Worm (Caenorhabditis elegans): ENCODE measurements around the gene srx-5.

DNA sequence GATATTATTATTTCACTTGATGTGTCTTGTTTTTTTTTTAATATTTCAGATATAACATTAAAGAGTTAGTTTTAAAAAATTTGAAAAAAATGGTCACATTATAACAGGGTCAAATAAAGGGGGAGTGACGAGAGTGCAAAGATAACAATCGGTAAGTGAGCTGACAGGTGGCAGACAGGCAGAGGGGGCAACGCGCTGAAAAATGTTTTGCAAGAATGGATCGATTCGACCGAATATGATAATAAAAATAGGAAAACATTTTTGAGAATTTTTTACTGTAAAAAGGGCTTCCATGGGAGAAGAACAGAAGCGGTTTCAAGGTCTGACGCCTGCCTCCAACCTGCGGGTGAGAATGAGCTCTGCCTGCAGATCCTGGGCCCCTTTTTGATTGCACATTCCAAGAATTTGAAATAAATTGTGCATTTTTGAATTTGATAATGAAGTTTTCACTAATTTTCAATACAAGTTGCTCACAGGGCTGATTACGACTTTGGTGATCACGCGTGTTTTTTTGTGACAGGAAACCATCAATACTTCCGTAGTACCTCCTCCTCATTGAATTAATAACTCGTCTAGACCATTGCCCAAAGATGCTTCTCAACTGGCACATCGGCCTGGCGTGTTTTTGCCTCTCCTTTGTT, at the start of gene srx-5, which contains the start of gene ugt-29:
- TF ChIP-seq nhr-11 (tag; optimal IDR thresholded peaks at IDR 0.05), result no peak
- TF ChIP-seq pha-2 (tag; optimal IDR thresholded peaks at IDR 0.05), result no peak
- TF ChIP-seq fkh-6 (tag; optimal IDR thresholded peaks at IDR 0.05), result no peak
- TF ChIP-seq unc-55 (GFP tag; optimal IDR thresholded peaks at IDR 0.05), result no peak
- no peak for TF ChIP-seq sox-2 (GFP tag; IDR thresholded peaks at IDR 0.05)
- TF ChIP-seq K09A11.1 (tag; optimal IDR thresholded peaks at IDR 0.05; ENCODE audit: insufficient read depth), result no peak
- no peak for TF ChIP-seq tbx-7 (tag; optimal IDR thresholded peaks at IDR 0.05)
- TF ChIP-seq hlh-6 (tag; optimal IDR thresholded peaks at IDR 0.05), result no peak
- TF ChIP-seq ceh-2 (tag; optimal IDR thresholded peaks at IDR 0.05), result no peak
- no peak for TF ChIP-seq pha-4 (tag; optimal IDR thresholded peaks at IDR 0.05)
- TF ChIP-seq tbx-2 (tag; optimal IDR thresholded peaks at IDR 0.05), result no peak
